Worm (Caenorhabditis elegans) whole organism, early embryonic: ENCODE results near the gene F27E5.9.

ENCODE experiments used
- aly-1 ChIP-seq: sonication (generic microtip); optimal IDR thresholded peaks from 2 replicates; lab custom pipeline; 2016; ENCODE audit warnings: missing genetic modification characterization, missing compliant biosample characterization
- pes-1 ChIP-seq: fragments of 200-800 bp; sonication (Bioruptor generic); IDR thresholded peaks from 2 replicates; pipeline ENCODE4 v1.3.6; 2022; ENCODE audit warnings: missing genetic modification reagents, missing genetic modification characterization, missing compliant biosample characterization
- tra-4 ChIP-seq: sonication (generic microtip); optimal IDR thresholded peaks from 2 replicates; lab custom pipeline; 2017; ENCODE audit warnings: missing genetic modification characterization, missing compliant biosample characterization

DNA sequence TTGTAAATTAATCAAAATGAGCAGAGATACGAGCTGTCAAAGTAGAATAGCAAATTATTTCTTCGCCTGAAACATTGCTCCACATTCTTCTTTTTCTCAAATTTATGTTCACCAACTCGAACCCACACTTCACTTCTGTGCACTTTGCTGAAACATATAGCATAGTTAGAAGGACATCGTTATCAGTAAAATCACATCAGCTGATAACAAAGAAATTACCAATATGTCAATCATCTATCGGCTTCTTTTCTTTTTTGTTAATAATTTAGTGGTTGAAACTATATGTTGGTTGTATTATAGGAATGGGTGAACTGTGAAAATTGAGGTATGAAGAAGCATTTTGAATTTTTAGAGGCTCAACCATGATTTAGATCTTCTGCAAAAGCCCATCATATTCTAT is 39.5 kb upstream of the F27E5.9 start:
- TF ChIP-seq aly-1 (tag; lab: Kevin White, UChicago) (no peak), tra-4 (tag; lab: Kevin White, UChicago) (no peak), pes-1 (GFP tag; lab: Robert Waterston, UW) (no peak)
